Worm (Caenorhabditis elegans): ENCODE results near the gene dnj-24.

dnj-24 gene

ce11 chrIII:5449762-5450308, 26.0 kb upstream of the dnj-24 start, which contains the start of gene F48E8.8:
Gene F48E8.8 (minus strand): TSS chrIII:5449812.
- no peak for TF ChIP-seq mdt-29 (GFP tag; IDR thresholded peaks at IDR 0.05)
- no peak for TF ChIP-seq attf-4 (tag; optimal IDR thresholded peaks at IDR 0.05)
- TF ChIP-seq egl-27 (tag; optimal IDR thresholded peaks at IDR 0.05), result no peak
- TF ChIP-seq zip-11 (GFP tag; IDR thresholded peaks at IDR 0.05), result no peak
- TF ChIP-seq pqm-1 (tag; optimal IDR thresholded peaks at IDR 0.05), result no peak
- no peak for TF ChIP-seq fos-1 (tag; optimal IDR thresholded peaks at IDR 0.05)
- TF ChIP-seq Y105C5A.15 (GFP tag; IDR thresholded peaks at IDR 0.05), result no peak
- no peak for TF ChIP-seq nhr-42 (GFP tag; IDR thresholded peaks at IDR 0.05)
- TF ChIP-seq arid-1 (GFP tag; conservative IDR thresholded peaks at IDR 0.05), result no peak
- TF ChIP-seq dmd-6 (GFP tag; IDR thresholded peaks at IDR 0.05), result peak; percentile 51
- TF ChIP-seq lin-15B (tag; optimal IDR thresholded peaks at IDR 0.05), result no peak
- TF ChIP-seq ces-1 (GFP tag; optimal IDR thresholded peaks at IDR 0.05), result no peak
- TF ChIP-seq dmd-9 (GFP tag; IDR thresholded peaks at IDR 0.05), result no peak
- no peak for TF ChIP-seq lin-39 (tag; optimal IDR thresholded peaks at IDR 0.05)
- TF ChIP-seq mes-2 (tag; optimal IDR thresholded peaks at IDR 0.05; ENCODE audit: poor library complexity, severe bottlenecking), result peak; percentile 73
- TF ChIP-seq F26F4.8 (GFP tag; conservative IDR thresholded peaks at IDR 0.05), result no peak
- TF ChIP-seq F44E2.7 (GFP tag; IDR thresholded peaks at IDR 0.05), result no peak
- no peak for TF ChIP-seq nhr-25 (tag; optimal IDR thresholded peaks at IDR 0.05; ENCODE audit: borderline replicate concordance, insufficient read depth)
- no peak for TF ChIP-seq saeg-2 (GFP tag; IDR thresholded peaks at IDR 0.05)
- TF ChIP-seq egl-43 (GFP tag; IDR thresholded peaks at IDR 0.05), result no peak
- TF ChIP-seq lim-7 (GFP tag; IDR thresholded peaks at IDR 0.05), result no peak
- peak; percentile 80 for TF ChIP-seq hmg-1.1 (GFP tag; IDR thresholded peaks at IDR 0.05)
- no peak for TF ChIP-seq cey-2 (tag; optimal IDR thresholded peaks at IDR 0.05; ENCODE audit: borderline replicate concordance, insufficient read depth)
- no peak for TF ChIP-seq fkh-10 (GFP tag; optimal IDR thresholded peaks at IDR 0.05)
- TF ChIP-seq lsy-2 (tag; optimal IDR thresholded peaks at IDR 0.05), result peak in 1 of 2 experiments; percentile 77
- TF ChIP-seq ceh-62 (tag; optimal IDR thresholded peaks at IDR 0.05), result no peak
- no peak for TF ChIP-seq D1046.2 (GFP tag; IDR thresholded peaks at IDR 0.05)
- TF ChIP-seq F10B5.3 (tag; optimal IDR thresholded peaks at IDR 0.05), result no peak
- TF ChIP-seq ztf-7 (tag; optimal IDR thresholded peaks at IDR 0.05), result no peak
- no peak for TF ChIP-seq tra-1 (GFP tag; IDR thresholded peaks at IDR 0.05)
- no peak for TF ChIP-seq nhr-41 (GFP tag; IDR thresholded peaks at IDR 0.05)
- TF ChIP-seq spr-1 (tag; optimal IDR thresholded peaks at IDR 0.05), result no peak
- TF ChIP-seq Y48G9A.11 (GFP tag; IDR thresholded peaks at IDR 0.05), result no peak
- no peak for TF ChIP-seq R02D3.7 (tag; optimal IDR thresholded peaks at IDR 0.05)
- TF ChIP-seq ama-1 (optimal IDR thresholded peaks at IDR 0.05), result no peak
- TF ChIP-seq daf-8 (GFP tag; IDR thresholded peaks at IDR 0.05), result no peak
- TF ChIP-seq dpl-1 (GFP tag; optimal IDR thresholded peaks at IDR 0.05), result peak; percentile 54
- TF ChIP-seq php-3 (GFP tag; IDR thresholded peaks at IDR 0.05), result no peak
- no peak for TF ChIP-seq daf-19 (GFP tag; conservative IDR thresholded peaks at IDR 0.05)
- TF ChIP-seq tag-97 (GFP tag; IDR thresholded peaks at IDR 0.05), result no peak
- TF ChIP-seq gei-8 (GFP tag; optimal IDR thresholded peaks at IDR 0.05), result no peak
- no peak for TF ChIP-seq nhr-111 (GFP tag; optimal IDR thresholded peaks at IDR 0.05)
- no peak for TF ChIP-seq F49E8.2 (tag; optimal IDR thresholded peaks at IDR 0.05; ENCODE audit: borderline replicate concordance)
- no peak for TF ChIP-seq zfp-2 (tag; optimal IDR thresholded peaks at IDR 0.05)
- TF ChIP-seq T26A8.4 (GFP tag; IDR thresholded peaks at IDR 0.05), result no peak
- TF ChIP-seq ztf-11 (tag; optimal IDR thresholded peaks at IDR 0.05), result no peak
- TF ChIP-seq snpc-1.2 (GFP tag; IDR thresholded peaks at IDR 0.05), result no peak
- TF ChIP-seq hlh-30 (tag; optimal IDR thresholded peaks at IDR 0.05; ENCODE audit: insufficient read depth), result peak; percentile 77
- no peak for TF ChIP-seq nhr-76 (tag; optimal IDR thresholded peaks at IDR 0.05)
- no peak for TF ChIP-seq spr-3 (GFP tag; optimal IDR thresholded peaks at IDR 0.05)
- no peak for TF ChIP-seq ceh-32 (tag; optimal IDR thresholded peaks at IDR 0.05; ENCODE audit: poor library complexity)

Measured in whole organism, L4 larva.